Worm (Caenorhabditis elegans) whole organism, mixed stage, embryonic: ENCODE results near the gene gfi-3.

Experiments used
- M03D4.4 ChIP-seq: sonication (generic microtip); optimal IDR thresholded peaks from 2 replicates; lab custom pipeline; 2017; ENCODE audit warnings: mild to moderate bottlenecking, missing genetic modification characterization, missing compliant biosample characterization
- bed-3 ChIP-seq: fragments of 200-800 bp; sonication (Bioruptor generic); optimal IDR thresholded peaks from 3 replicates; lab custom pipeline; 2018; ENCODE audit warnings: mild to moderate bottlenecking, missing genetic modification characterization, moderate library complexity, missing compliant biosample characterization
- blmp-1 ChIP-seq: fragments of 150-350 bp; optimal IDR thresholded peaks from 2 replicates; lab custom pipeline; 2014; ENCODE audit warnings: missing biosample characterization, missing genetic modification characterization
- ceh-39 ChIP-seq: fragments of 150-350 bp; optimal IDR thresholded peaks from 2 replicates; lab custom pipeline; 2014; ENCODE audit warnings: missing biosample characterization, missing genetic modification characterization
- ceh-43 ChIP-seq: fragments of 200-800 bp; sonication (Bioruptor generic); optimal IDR thresholded peaks from 2 replicates; lab custom pipeline; 2018; ENCODE audit warnings: mild to moderate bottlenecking, missing genetic modification characterization, moderate library complexity, missing compliant biosample characterization
- ceh-83 ChIP-seq: fragments of 200-800 bp; sonication (Bioruptor generic); optimal IDR thresholded peaks from 2 replicates; lab custom pipeline; 2018; ENCODE audit warnings: mild to moderate bottlenecking, missing genetic modification characterization, missing compliant biosample characterization
- ces-1 ChIP-seq: fragments of 150-350 bp; optimal IDR thresholded peaks from 2 replicates; lab custom pipeline; 2014; ENCODE audit warnings: missing biosample characterization, missing genetic modification reagents, missing genetic modification characterization
- cnd-1 ChIP-seq: fragments of 200-800 bp; sonication (Bioruptor generic); optimal IDR thresholded peaks from 2 replicates; lab custom pipeline; 2018; ENCODE audit warnings: mild to moderate bottlenecking, missing genetic modification characterization, missing compliant biosample characterization
- drap-1 ChIP-seq: fragments of 200-800 bp; sonication (Bioruptor generic); optimal IDR thresholded peaks from 3 replicates; lab custom pipeline; 2018; ENCODE audit warnings: mild to moderate bottlenecking, missing genetic modification characterization, missing compliant biosample characterization
- elt-1 ChIP-seq: sonication (generic microtip); optimal IDR thresholded peaks from 2 replicates; lab custom pipeline; 2017; ENCODE audit warnings: missing genetic modification characterization, mild to moderate bottlenecking, missing compliant biosample characterization, antibody characterized with exemption, moderate library complexity, borderline replicate concordance; ENCODE audit not compliant: insufficient read depth
- elt-3 ChIP-seq: fragments of 150-350 bp; optimal IDR thresholded peaks from 2 replicates; lab custom pipeline; 2014; ENCODE audit warnings: missing biosample characterization, missing genetic modification characterization
- flh-1 ChIP-seq: fragments of 200-800 bp; sonication (Bioruptor generic); optimal IDR thresholded peaks from 2 replicates; lab custom pipeline; 2018; ENCODE audit warnings: mild to moderate bottlenecking, missing genetic modification characterization, moderate library complexity, missing compliant biosample characterization
- ham-2 ChIP-seq: fragments of 200-800 bp; sonication (Bioruptor generic); optimal IDR thresholded peaks from 2 replicates; lab custom pipeline; 2018; ENCODE audit warnings: mild to moderate bottlenecking, missing genetic modification characterization, missing compliant biosample characterization
- hlh-1 ChIP-seq: fragments of 150-350 bp; optimal IDR thresholded peaks from 2 replicates; lab custom pipeline; 2014; ENCODE audit warnings: missing biosample characterization, missing genetic modification reagents, missing genetic modification characterization
- lin-13 ChIP-seq: fragments of 150-350 bp; optimal IDR thresholded peaks from 2 replicates; lab custom pipeline; 2014; ENCODE audit warnings: missing biosample characterization, missing genetic modification characterization
- lin-32 ChIP-seq: fragments of 200-800 bp; sonication (Bioruptor generic); optimal IDR thresholded peaks from 2 replicates; lab custom pipeline; 2018; ENCODE audit warnings: mild to moderate bottlenecking, missing genetic modification characterization, missing compliant biosample characterization
- lsy-2 ChIP-seq: fragments of 150-350 bp; optimal IDR thresholded peaks from 2 replicates; lab custom pipeline; 2014; ENCODE audit warnings: missing biosample characterization, missing genetic modification characterization
- mab-5 ChIP-seq: fragments of 150-350 bp; optimal IDR thresholded peaks from 2 replicates; lab custom pipeline; 2014; ENCODE audit warnings: missing biosample characterization, missing genetic modification characterization
- mep-1 ChIP-seq: fragments of 150-350 bp; optimal IDR thresholded peaks from 2 replicates; lab custom pipeline; 2017; ENCODE audit warnings: missing biosample characterization, missing genetic modification reagents, missing genetic modification characterization, inconsistent platforms
- mls-2 ChIP-seq: sonication (generic microtip); optimal IDR thresholded peaks from 2 replicates; lab custom pipeline; 2016; ENCODE audit warnings: mild to moderate bottlenecking, missing genetic modification characterization, moderate library complexity, missing compliant biosample characterization
- nhr-12 ChIP-seq: fragments of 150-350 bp; optimal IDR thresholded peaks from 2 replicates; lab custom pipeline; 2014; ENCODE audit warnings: missing biosample characterization, missing genetic modification characterization
- nhr-2 ChIP-seq: fragments of 150-350 bp; optimal IDR thresholded peaks from 2 replicates; lab custom pipeline; 2014; ENCODE audit warnings: missing biosample characterization, missing genetic modification characterization
- nhr-237 ChIP-seq: fragments of 150-350 bp; optimal IDR thresholded peaks from 2 replicates; lab custom pipeline; 2014; ENCODE audit warnings: missing biosample characterization, missing genetic modification characterization
- nhr-28 ChIP-seq: fragments of 150-350 bp; optimal IDR thresholded peaks from 2 replicates; lab custom pipeline; 2014; ENCODE audit warnings: missing biosample characterization, missing genetic modification characterization
- nhr-76 ChIP-seq: sonication (generic microtip); optimal IDR thresholded peaks from 2 replicates; lab custom pipeline; 2017; ENCODE audit warnings: missing biosample characterization, missing genetic modification characterization
- pha-4 ChIP-seq: fragments of 150-350 bp; optimal IDR thresholded peaks from 2 replicates; lab custom pipeline; 2018; ENCODE audit warnings: missing biosample characterization, missing genetic modification reagents, missing genetic modification characterization
- sem-2 ChIP-seq: fragments of 200-800 bp; sonication (Bioruptor generic); optimal IDR thresholded peaks from 2 replicates; lab custom pipeline; 2018; ENCODE audit warnings: mild to moderate bottlenecking, missing genetic modification characterization, missing compliant biosample characterization
- snpc-4 ChIP-seq: fragments of 150-350 bp; optimal IDR thresholded peaks from 2 replicates; lab custom pipeline; 2014; ENCODE audit warnings: missing biosample characterization, missing genetic modification characterization
- sptf-1 ChIP-seq: sonication (generic microtip); optimal IDR thresholded peaks from 2 replicates; lab custom pipeline; 2017; ENCODE audit warnings: mild to moderate bottlenecking, missing genetic modification characterization, moderate library complexity, missing compliant biosample characterization
- tbx-8 ChIP-seq: fragments of 200-800 bp; sonication (Bioruptor generic); optimal IDR thresholded peaks from 2 replicates; lab custom pipeline; 2018; ENCODE audit warnings: mild to moderate bottlenecking, missing genetic modification characterization, moderate library complexity, missing compliant biosample characterization
- unc-120 ChIP-seq: sonication (generic microtip); optimal IDR thresholded peaks from 2 replicates; lab custom pipeline; 2017; ENCODE audit warnings: missing genetic modification characterization, missing compliant biosample characterization; ENCODE audit not compliant: poor library complexity, severe bottlenecking
- unc-39 ChIP-seq: fragments of 150-350 bp; optimal IDR thresholded peaks from 2 replicates; lab custom pipeline; 2014; ENCODE audit warnings: missing biosample characterization, missing genetic modification characterization
- unc-62 ChIP-seq: fragments of 150-350 bp; optimal IDR thresholded peaks from 2 replicates; lab custom pipeline; 2014; ENCODE audit warnings: missing biosample characterization, missing genetic modification reagents, missing genetic modification characterization
- zip-8 ChIP-seq: fragments of 150-350 bp; optimal IDR thresholded peaks from 2 replicates; lab custom pipeline; 2014; ENCODE audit warnings: missing biosample characterization, missing genetic modification characterization
- ztf-11 ChIP-seq: fragments of 150-350 bp; optimal IDR thresholded peaks from 2 replicates; lab custom pipeline; 2014; ENCODE audit warnings: missing biosample characterization, missing genetic modification characterization

gfi-3 gene

DNA sequence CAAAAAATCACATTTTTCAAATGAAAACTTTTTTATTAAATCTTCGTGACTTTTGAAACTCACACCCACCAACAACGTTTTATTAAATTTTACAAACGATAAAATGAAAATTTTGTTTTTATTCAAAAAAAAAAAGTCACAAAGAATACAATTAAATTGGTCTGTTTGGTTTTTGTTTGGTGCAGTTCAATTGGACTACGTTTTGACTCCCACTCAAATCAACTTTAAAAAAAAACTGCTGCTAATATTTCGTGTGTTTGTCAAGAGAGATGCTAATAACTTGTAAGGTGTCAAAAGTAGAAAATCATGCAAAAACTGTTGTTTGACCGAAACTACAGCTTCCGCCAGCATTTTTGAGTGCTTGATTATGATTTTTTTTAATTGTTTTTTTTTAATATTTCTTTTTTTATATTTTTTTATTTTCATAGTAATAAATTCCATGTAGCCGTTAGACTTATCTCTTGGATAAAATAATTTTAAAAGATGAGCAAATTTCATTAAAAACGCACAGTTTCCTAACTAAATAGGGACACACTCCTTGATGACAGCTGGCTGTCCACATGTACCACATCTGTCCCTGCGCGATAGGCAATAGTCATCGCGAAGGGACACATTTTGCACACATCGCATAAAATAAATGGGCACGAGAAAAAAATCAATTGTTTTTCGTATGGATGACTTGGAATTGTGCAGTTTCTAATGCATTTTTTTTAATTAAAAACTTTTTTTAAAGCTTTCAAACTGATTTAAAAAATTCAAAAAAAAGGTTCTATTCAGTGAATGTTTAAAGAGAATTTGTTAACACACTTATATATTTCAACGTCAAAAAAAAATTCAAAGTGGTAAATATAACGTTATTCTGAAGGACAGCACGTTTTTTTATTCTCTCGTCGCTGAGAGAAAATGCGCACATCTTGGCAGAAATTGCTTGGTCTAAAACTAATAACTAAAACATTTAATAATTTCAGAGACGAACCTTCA lies 45.2 kb downstream of the gfi-3 start:
- peak; percentile 39 for TF ChIP-seq tbx-8 (GFP tag; lab: Kevin White, UChicago)
- peak; percentile 90 for TF ChIP-seq mab-5
- peak; percentile 11 for TF ChIP-seq nhr-28 (tag; lab: Kevin White, UChicago)
- TF ChIP-seq blmp-1 (tag; lab: Kevin White, UChicago), result peak; percentile 24
- peak; percentile 93 for TF ChIP-seq unc-120 (tag; lab: Kevin White, UChicago)
- TF ChIP-seq nhr-2, result peak; percentile 75
- TF ChIP-seq nhr-12, result peak; percentile 97
- TF ChIP-seq elt-1 (tag; lab: Kevin White, UChicago), result peak; percentile 74
- peak; percentile 91 for TF ChIP-seq lsy-2 (tag; lab: Kevin White, UChicago)
- peak; percentile 94 for TF ChIP-seq unc-62
- peak; percentile 89 for TF ChIP-seq elt-3
- peak; percentile 28 for TF ChIP-seq nhr-76
- peak; percentile 68 for TF ChIP-seq M03D4.4 (tag; lab: Kevin White, UChicago)
- peak; percentile 88 for TF ChIP-seq sptf-1 (tag; lab: Kevin White, UChicago)
- TF ChIP-seq sem-2 (GFP tag; lab: Kevin White, UChicago), result no peak
- no peak for TF ChIP-seq snpc-4 (tag; lab: Kevin White, UChicago)
- peak; percentile 100 for TF ChIP-seq nhr-237 (tag; lab: Kevin White, UChicago)
- peak; percentile 99 for TF ChIP-seq pha-4 (tag; lab: Kevin White, UChicago)
- TF ChIP-seq ceh-83 (GFP tag; lab: Kevin White, UChicago), result peak; percentile 69
- peak; percentile 99 for TF ChIP-seq ces-1 (GFP tag; lab: Kevin White, UChicago)
- peak; percentile 87 for TF ChIP-seq cnd-1
- TF ChIP-seq mls-2, result peak; percentile 62
- TF ChIP-seq ceh-43 (GFP tag; lab: Kevin White, UChicago), result peak; percentile 62
- TF ChIP-seq hlh-1 (tag; lab: Kevin White, UChicago), result peak; percentile 83
- peak; percentile 68 for TF ChIP-seq lin-32 (GFP tag; lab: Kevin White, UChicago)
- TF ChIP-seq bed-3 (GFP tag; lab: Kevin White, UChicago), result no peak
- TF ChIP-seq lin-13 (tag; lab: Kevin White, UChicago), result peak; percentile 94
- peak; percentile 98 for TF ChIP-seq mep-1 (tag; lab: Kevin White, UChicago)
- TF ChIP-seq unc-39, result peak; percentile 80
- TF ChIP-seq flh-1 (GFP tag; lab: Kevin White, UChicago), result no peak
- peak; percentile 8 for TF ChIP-seq ham-2 (GFP tag; lab: Kevin White, UChicago)
- TF ChIP-seq drap-1 (GFP tag; lab: Kevin White, UChicago), result peak; percentile 96
- peak; percentile 97 for TF ChIP-seq ceh-39 (tag; lab: Kevin White, UChicago)
- TF ChIP-seq ztf-11 (tag; lab: Kevin White, UChicago), result peak; percentile 96
- no peak for TF ChIP-seq zip-8 (tag; lab: Kevin White, UChicago)

DNA sequence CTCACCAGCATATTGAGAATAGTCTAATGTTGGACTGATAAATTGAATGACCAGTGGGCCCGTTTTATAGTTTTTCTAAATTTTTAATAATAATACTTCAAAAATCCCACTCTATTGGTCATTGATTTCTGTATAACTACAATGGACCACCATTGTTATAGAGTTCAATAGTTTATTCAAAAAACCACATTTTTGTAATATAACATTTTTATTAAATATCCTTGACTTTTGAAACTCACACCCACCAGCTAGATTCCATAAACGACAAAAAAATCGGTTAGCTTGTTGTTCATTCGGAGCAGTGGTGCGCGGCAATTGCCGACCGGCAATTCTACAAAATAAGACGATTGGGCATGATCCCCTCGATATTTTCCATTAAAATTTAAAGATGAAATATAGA lies 47.2 kb downstream of the gfi-3 start, which contains the start of gene nspc-18:
nspc-18 (minus strand) TSS at position 101 of the 400 bp plus-strand sequence.
- TF ChIP-seq hlh-1 (tag; lab: Kevin White, UChicago), result no peak
- TF ChIP-seq lin-32 (GFP tag; lab: Kevin White, UChicago), result no peak
- no peak for TF ChIP-seq sem-2 (GFP tag; lab: Kevin White, UChicago)
- no peak for TF ChIP-seq unc-62
- no peak for TF ChIP-seq ceh-43 (GFP tag; lab: Kevin White, UChicago)
- TF ChIP-seq elt-1 (tag; lab: Kevin White, UChicago), result no peak
- no peak for TF ChIP-seq blmp-1 (tag; lab: Kevin White, UChicago)
- no peak for TF ChIP-seq nhr-237 (tag; lab: Kevin White, UChicago)
- no peak for TF ChIP-seq ham-2 (GFP tag; lab: Kevin White, UChicago)
- no peak for TF ChIP-seq drap-1 (GFP tag; lab: Kevin White, UChicago)
- no peak for TF ChIP-seq cnd-1
- TF ChIP-seq ceh-83 (GFP tag; lab: Kevin White, UChicago), result no peak
- no peak for TF ChIP-seq nhr-2
- TF ChIP-seq bed-3 (GFP tag; lab: Kevin White, UChicago), result no peak
